Fruit fly (Drosophila melanogaster) Kc167 (cell line): Measurements from ENCODE around the gene CG15208.

Experiments
- Myc ChIP-seq: fragments of >200 bp; optimal IDR thresholded peaks from 2 replicates; lab custom pipeline; 2017; ENCODE audit warnings: missing external identifiers
- Sin3A ChIP-seq: fragments of >200 bp; optimal IDR thresholded peaks from 2 replicates; lab custom pipeline; 2018; ENCODE audit warnings: missing external identifiers
- h ChIP-seq: fragments of >200 bp; optimal IDR thresholded peaks from 3 replicates; lab custom pipeline; 2018; ENCODE audit warnings: missing external identifiers
- insv ChIP-seq: fragments of >200 bp; optimal IDR thresholded peaks from 3 replicates; lab custom pipeline; 2018; ENCODE audit warnings: missing external identifiers
- psq ChIP-seq: fragments of >200 bp; optimal IDR thresholded peaks from 2 replicates; lab custom pipeline; 2017; ENCODE audit warnings: missing external identifiers
- ttk ChIP-seq: sonication (Bioruptor generic); optimal IDR thresholded peaks from 2 replicates; lab custom pipeline; 2017; ENCODE audit warnings: missing external identifiers

Gene CG15208

DNA sequence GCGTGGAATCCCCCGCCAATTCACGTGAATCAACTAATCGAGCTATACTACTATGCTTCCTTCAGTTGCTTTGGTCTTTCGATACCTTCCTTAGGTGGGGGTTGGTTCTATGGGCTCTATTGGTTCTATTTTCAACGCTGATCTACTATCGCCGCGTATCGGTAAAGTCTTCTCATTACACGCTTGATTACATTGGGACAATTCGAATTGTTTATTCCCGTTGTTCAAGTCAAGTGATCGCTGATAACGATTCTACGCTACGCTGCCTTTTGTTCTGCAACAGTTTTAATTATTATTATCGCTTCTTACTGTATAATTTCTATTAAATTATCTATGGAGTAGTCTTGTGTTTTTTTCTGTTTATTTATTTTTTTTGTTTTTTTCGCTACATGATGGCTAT is 12.1 kb upstream of the CG15208 start:
- TF ChIP-seq insv (lab: Kevin White, UChicago) = no peak
- TF ChIP-seq Sin3A = no peak
- no peak for TF ChIP-seq psq (lab: Kevin White, UChicago)
- no peak for TF ChIP-seq Myc
- TF ChIP-seq h = no peak
- TF ChIP-seq ttk (lab: Kevin White, UChicago) = no peak

DNA sequence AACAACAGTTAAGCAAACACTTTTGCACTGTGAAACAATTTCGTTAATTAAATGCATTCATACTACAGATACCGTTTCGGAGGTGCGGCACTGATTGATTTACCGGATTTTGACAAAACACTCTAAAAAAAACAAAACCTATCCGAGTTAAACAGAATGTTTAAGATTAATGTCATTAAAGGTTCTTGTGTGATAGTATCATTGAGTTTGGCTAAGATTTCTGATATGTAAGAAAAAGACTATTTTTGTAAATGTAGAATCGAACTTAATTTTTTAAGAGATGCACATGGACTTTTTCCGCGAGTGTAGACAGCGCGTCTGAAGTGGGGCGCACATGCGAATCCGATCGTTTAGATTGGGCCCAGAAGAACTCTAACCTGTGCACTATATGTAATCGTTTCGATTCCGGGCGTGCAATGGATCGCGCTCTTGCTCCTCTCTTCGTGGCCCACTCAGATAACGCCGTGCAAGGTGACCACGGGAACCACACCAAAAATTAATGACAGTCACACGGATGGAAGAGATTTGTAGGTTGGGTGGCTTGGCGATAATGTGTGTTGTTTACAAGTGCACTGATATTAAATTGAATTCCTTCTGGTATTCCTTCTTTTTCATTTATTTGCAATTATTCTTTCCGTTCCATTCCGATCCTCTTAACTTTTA is 9.7 kb upstream of the CG15208 start:
- TF ChIP-seq h (no peak), Myc (no peak), psq (lab: Kevin White, UChicago) (no peak), ttk (lab: Kevin White, UChicago) (no peak), insv (lab: Kevin White, UChicago) (no peak), Sin3A (no peak)

DNA sequence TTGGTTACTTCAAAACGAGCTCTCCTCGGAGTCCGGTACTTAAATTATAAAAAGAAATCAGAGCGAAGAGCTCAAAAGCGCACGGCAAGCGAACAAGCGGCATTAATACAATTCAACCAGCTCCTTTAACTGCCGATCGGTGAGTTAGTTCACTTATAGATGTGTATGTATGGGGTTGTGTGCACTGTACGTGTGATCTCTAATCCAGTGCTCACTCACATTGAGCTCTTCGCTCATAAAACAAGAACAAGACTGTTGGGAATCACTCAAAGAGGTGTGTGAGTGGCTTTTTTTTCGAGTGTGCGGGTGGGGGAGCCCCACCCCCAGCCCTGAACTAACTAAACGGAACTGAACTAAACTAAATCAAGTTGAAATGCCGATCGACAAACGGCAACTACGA is 8.6 kb upstream of the CG15208 start, which contains the start of gene Ork1:
Ork1 (minus strand) TSS at position 101 of the 400 bp plus-strand sequence.
- TF ChIP-seq Myc (no peak), Sin3A (no peak), ttk (lab: Kevin White, UChicago) (no peak), insv (lab: Kevin White, UChicago) (no peak), h (no peak), psq (lab: Kevin White, UChicago) (no peak)

DNA sequence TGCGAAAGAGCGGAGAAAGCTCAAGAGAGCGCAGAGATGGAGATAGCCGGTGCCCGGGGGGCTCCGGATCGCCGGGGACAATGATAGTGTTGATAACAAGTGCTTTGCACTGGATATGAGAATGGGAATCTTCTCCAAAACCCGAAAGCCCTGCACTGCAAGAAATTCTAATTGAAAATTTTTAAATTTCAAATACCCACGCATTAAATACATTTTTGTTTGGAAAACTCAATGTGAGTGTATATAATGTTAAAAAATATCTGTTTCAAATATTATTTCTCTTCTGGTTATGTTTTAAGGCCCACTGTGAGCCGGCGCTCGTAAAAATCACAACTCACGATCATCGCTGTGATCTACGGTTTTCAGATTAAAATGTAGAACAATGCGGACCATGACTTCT is 6.6 kb upstream of the CG15208 start:
- TF ChIP-seq ttk (lab: Kevin White, UChicago) (no peak), h (no peak), Sin3A (no peak), psq (lab: Kevin White, UChicago) (no peak), Myc (no peak), insv (lab: Kevin White, UChicago) (no peak)

DNA sequence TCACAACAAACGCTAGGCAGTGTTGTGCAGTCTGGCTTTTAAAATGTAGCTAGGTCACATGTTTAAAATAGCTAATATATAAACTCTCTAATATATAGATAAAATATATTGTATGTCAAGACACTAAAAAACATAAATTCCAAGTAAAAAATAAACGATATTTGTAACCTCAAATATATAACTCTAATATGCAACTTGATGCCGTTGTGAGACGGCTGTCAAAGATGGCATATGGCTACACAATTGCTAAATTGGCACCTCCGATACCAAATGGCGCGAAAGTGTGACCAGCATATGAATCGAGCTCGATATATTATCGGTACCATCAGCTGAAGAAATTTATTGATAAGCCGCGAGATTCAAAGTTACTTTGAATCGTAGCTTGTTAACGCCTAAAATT is 533 bp upstream of the CG15208 start, which contains the start of gene CG1582:
CG1582 (minus strand) TSS at position 71 of the 400 bp plus-strand sequence.
- no peak for TF ChIP-seq insv (lab: Kevin White, UChicago)
- TF ChIP-seq ttk (lab: Kevin White, UChicago) = no peak
- no peak for TF ChIP-seq psq (lab: Kevin White, UChicago)
- no peak for TF ChIP-seq Sin3A
- TF ChIP-seq h = no peak
- no peak for TF ChIP-seq Myc

DNA sequence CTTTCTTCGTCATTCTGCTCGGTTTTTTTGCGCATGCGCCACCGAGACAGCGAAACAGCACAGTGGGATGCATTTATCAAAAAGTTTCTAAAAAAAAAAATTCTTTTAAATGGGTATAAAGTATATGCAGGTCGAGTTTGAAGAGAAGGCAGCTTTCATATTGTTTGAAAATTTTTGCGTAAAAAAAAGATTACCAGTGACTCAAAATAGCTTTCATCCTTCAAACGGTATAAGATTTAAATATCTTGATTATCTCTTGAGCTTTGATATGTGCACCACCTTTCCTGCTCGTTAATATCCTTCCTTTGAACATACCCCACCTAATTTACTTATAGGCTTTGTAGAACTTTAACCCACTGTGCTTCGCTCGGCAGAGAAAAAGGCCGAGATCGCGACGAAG is 5.3 kb downstream of the CG15208 start:
- no peak for TF ChIP-seq insv (lab: Kevin White, UChicago)
- no peak for TF ChIP-seq Sin3A
- no peak for TF ChIP-seq ttk (lab: Kevin White, UChicago)
- no peak for TF ChIP-seq psq (lab: Kevin White, UChicago)
- TF ChIP-seq Myc = no peak
- TF ChIP-seq h = no peak

DNA sequence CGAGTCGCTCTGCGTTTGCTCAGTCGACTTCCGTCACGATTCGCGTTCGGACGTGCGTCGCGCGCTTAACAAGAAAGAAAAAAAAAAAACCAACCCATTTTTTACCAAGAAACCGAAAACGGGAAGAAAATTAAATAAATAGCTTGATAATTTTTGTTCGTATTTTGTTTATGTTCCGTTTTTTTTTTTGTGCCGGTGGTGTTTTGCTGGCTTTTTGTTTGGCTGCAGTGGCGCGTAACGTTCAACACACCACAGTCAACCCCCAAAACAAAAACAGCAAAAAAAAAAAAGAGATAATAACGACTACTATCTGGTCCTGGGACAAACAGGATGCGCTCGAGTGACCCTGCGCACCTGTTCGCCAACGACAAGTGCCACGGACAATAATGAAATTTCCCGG is 5.7 kb downstream of the CG15208 start, which contains the start of gene CG43901:
CG43901 (plus strand) TSS at position 301 of the 400 bp plus-strand sequence.
- no peak for TF ChIP-seq Myc
- no peak for TF ChIP-seq Sin3A
- TF ChIP-seq psq (lab: Kevin White, UChicago) = no peak
- no peak for TF ChIP-seq insv (lab: Kevin White, UChicago)
- no peak for TF ChIP-seq ttk (lab: Kevin White, UChicago)
- TF ChIP-seq h = no peak

DNA sequence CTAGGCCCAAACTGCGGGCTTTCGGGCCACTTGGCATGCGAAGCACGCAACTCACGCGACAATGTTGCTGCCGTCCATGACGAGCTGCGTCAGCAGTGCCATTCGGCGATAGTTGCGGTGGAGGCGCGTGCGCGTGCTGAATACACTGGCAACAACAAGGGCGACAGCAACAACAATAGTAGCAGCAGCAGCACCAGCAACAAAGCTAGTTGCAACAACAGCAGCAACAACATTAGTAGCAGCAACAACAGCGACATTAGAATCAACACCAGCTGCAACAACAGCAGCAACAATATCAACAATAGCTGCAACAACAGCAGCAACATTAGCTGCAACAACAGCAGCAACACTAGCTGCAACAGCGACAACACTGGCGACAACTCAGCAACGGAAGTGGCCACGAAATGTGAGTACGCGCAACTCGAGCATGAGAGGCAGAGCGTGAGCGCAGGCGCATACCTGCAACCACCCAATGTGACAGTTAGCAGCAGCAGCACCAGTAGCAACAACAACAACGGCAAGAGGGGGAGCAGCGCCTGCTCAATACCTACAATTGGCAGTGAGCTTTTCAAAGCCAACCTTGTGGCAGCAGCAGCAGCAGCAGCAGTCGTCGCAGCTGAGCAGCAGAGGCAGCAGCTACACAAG is 6.6 kb downstream of the CG15208 start:
- TF ChIP-seq ttk (lab: Kevin White, UChicago) (no peak), Myc (no peak), h (no peak), insv (lab: Kevin White, UChicago) (no peak), Sin3A (no peak), psq (lab: Kevin White, UChicago) (no peak)

DNA sequence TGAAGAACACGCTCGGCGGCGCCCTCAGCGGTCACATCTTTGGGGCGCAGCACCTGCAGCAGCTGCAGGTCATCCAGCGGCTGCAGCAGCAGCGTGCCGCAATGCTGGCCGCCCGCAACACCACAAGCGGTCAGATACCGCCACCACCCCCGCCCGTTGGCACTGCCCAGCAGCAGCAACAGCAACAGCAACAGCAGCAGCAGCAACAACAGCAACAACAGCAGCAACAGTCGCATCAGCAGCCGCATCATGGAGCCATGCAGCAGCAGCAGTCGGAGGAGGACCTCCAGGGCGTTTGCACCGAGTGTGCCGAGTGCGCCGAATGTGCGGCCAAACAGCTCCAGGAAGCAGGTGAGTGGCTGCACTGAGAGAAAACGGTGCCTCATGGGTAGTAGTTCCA is 12.8 kb downstream of the CG15208 start:
- no peak for TF ChIP-seq psq (lab: Kevin White, UChicago)
- no peak for TF ChIP-seq h
- TF ChIP-seq Sin3A = no peak
- no peak for TF ChIP-seq insv (lab: Kevin White, UChicago)
- TF ChIP-seq ttk (lab: Kevin White, UChicago) = no peak
- no peak for TF ChIP-seq Myc

DNA sequence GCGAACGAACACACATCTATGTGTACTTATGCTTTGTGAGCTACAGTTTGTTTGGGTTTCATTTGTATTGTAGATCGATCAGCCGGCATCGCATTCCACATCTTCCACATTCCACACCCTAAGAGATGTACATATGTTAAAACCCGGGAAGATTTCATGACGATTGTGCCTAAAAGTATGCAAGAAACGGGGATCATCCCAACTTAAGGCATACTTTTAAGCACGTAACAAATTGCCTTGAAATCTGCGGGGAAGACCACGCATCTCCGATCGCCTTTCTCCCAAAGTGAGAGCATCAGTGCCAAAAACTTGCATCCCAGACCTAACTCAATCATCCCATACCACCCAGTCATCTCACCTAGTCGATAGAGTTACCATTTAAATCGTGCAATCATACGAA is 21.9 kb downstream of the CG15208 start:
- no peak for TF ChIP-seq psq (lab: Kevin White, UChicago)
- no peak for TF ChIP-seq ttk (lab: Kevin White, UChicago)
- TF ChIP-seq h = no peak
- TF ChIP-seq Sin3A = no peak
- no peak for TF ChIP-seq insv (lab: Kevin White, UChicago)
- TF ChIP-seq Myc = no peak

DNA sequence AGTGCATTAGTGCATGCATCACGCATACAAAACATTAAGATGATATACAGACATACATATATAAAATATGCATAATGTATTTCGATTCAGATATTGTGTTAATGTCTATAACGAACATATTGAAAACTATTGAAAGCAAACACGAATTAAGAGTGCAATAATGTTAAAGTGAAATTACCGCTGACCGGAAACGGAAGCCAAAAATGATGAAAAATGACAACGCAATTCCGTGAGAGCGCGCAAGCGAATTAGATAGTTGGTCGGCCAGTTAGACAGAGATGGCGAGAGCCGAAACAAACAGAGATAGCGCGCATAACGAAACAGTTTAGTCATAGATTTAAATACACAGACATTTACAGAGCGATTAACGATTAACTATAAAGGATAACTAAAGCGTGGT is 22.4 kb downstream of the CG15208 start:
- TF ChIP-seq Myc = no peak
- TF ChIP-seq psq (lab: Kevin White, UChicago) = no peak
- no peak for TF ChIP-seq ttk (lab: Kevin White, UChicago)
- no peak for TF ChIP-seq Sin3A
- TF ChIP-seq h = no peak
- TF ChIP-seq insv (lab: Kevin White, UChicago) = no peak

DNA sequence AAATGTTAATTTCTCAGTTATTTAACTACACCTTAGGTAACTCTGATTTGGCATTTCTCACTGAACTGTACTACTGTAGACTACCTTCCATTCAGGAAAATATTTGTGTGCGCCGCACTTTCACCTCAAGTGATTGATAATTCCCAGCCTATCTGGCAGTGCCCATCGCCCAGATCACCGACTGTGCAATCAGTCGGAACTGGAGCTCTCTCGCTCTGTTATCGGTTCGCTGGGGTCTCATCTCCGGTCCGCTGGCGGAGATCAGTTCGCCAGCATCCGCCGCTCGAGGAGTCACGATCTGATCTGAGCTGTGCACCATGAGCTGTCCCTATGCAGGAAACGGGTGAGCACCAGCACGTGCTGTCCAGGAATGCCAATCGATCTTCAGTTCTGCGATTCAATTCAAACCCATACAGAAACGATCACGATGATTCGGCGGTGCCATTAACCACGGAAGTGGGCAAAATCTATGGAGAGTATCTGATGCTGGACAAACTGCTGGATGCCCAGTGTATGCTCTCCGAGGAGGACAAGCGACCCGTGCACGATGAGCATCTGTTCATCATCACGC is 24.0 kb downstream of the CG15208 start, which contains the start of gene v:
v (plus strand) TSS at position 262 of the 571 bp plus-strand sequence.
- no peak for TF ChIP-seq h

DNA sequence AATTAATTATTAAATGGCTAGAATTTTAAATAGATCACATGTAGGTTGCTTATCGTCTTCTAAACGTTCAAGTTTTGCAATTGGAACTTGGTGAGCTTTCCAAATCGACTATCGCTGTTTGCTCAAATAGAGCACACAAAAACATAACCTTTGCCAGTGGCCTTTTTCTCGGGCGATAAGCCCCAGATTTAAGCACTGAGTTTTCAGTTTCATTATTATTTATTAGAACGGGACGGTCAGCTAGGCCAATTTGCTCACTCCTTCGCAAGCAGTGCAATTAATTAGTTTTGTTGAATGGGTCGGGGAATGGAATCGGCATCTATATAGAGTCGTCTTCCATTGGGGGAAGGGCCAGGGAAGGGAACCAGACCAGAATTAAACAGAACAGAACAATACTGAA is 26.5 kb downstream of the CG15208 start:
- TF ChIP-seq h = no peak
- TF ChIP-seq insv (lab: Kevin White, UChicago) = no peak
- TF ChIP-seq Myc = no peak
